Worm (Caenorhabditis elegans): Measurements from ENCODE around the gene F42A10.7.

Gene F42A10.7

DNA sequence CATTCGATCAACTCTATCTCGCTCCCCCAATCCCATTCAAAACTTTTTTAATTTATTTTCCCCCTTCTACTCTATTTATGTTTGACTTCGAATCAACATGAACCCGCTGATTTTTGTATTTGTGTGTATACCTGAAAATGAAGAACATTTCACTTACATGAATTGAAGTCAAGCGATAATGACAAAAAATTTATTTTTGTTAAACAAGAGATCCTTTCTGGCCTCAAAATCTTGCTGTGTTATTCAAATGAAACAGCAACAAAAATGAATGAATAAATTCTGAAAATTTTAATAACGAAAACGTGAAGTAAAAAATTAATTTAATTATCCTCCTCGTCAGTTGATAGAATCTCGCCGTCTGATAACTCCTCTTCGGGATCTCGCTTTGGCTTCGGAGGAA is 24.0 kb upstream of the F42A10.7 start (continued):
- TF ChIP-seq mel-28 (tag; optimal IDR thresholded peaks at IDR 0.05; ENCODE audit: borderline replicate concordance) (no peak), fkh-3 (tag; optimal IDR thresholded peaks at IDR 0.05) (no peak), madf-10 (tag; optimal IDR thresholded peaks at IDR 0.05) (no peak), athp-1 (tag; optimal IDR thresholded peaks at IDR 0.05) (peak; percentile 40), rcor-1 (GFP tag; IDR thresholded peaks at IDR 0.05) (no peak), him-1 (tag; optimal IDR thresholded peaks at IDR 0.05) (peak; percentile 72), bed-1 (GFP tag; IDR thresholded peaks at IDR 0.05) (no peak), lsl-1 (GFP tag; optimal IDR thresholded peaks at IDR 0.05) (peak; percentile 49), ama-1 (optimal IDR thresholded peaks at IDR 0.05) (no peak), ama-1 (GFP tag; optimal IDR thresholded peaks at IDR 0.05) (peak; percentile 53 to 65), F57A8.1 (GFP tag; optimal IDR thresholded peaks at IDR 0.05) (no peak), ceh-40 (GFP tag; IDR thresholded peaks at IDR 0.05) (no peak), let-607 (tag; optimal IDR thresholded peaks at IDR 0.05) (no peak), ztf-22 (GFP tag; optimal IDR thresholded peaks at IDR 0.05) (no peak), F33H1.4 (GFP tag; IDR thresholded peaks at IDR 0.05) (no peak), unc-130 (GFP tag; optimal IDR thresholded peaks at IDR 0.05) (peak; percentile 48), attf-5 (GFP tag; optimal IDR thresholded peaks at IDR 0.05) (no peak), Y95B8A.8 (GFP tag; IDR thresholded peaks at IDR 0.05) (peak; percentile 57; the same call in 1 of the 2 replicates), let-526 (GFP tag; IDR thresholded peaks at IDR 0.05) (no peak), cebp-2 (GFP tag; IDR thresholded peaks at IDR 0.05) (no peak), rpc-1 (optimal IDR thresholded peaks at IDR 0.05) (no peak), rpc-1 (tag; optimal IDR thresholded peaks at IDR 0.05) (no peak), hlh-12 (tag; optimal IDR thresholded peaks at IDR 0.05) (no peak), ztf-25 (GFP tag; IDR thresholded peaks at IDR 0.05) (0 out of 2 replicates have a peak, but pooled peaks have one; percentile 41), chd-7 (tag; optimal IDR thresholded peaks at IDR 0.05) (no peak), ceh-100 (GFP tag; IDR thresholded peaks at IDR 0.05) (no peak; the same call in 1 of the 2 replicates), tbp1 (GFP tag; optimal IDR thresholded peaks at IDR 0.05) (peak; percentile 6), ceh-58 (GFP tag; IDR thresholded peaks at IDR 0.05) (0 out of 2 replicates have a peak, but pooled peaks have one; percentile 29), bed-2 (GFP tag; IDR thresholded peaks at IDR 0.05) (no peak), rec-8 (tag; optimal IDR thresholded peaks at IDR 0.05) (no peak), egl-18 (GFP tag; IDR thresholded peaks at IDR 0.05) (no peak), hmg-1.2 (GFP tag; IDR thresholded peaks at IDR 0.05) (peak; percentile 34), sptf-2 (GFP tag; optimal IDR thresholded peaks at IDR 0.05) (no peak), cebp-1 (GFP tag; IDR thresholded peaks at IDR 0.05) (no peak), cebp-1 (tag; optimal IDR thresholded peaks at IDR 0.05) (peak; percentile 8), D2030.7 (GFP tag; IDR thresholded peaks at IDR 0.05) (peak; percentile 25; the same call in 1 of the 2 replicates), ZK185.1 (tag; optimal IDR thresholded peaks at IDR 0.05; ENCODE audit: poor library complexity, severe bottlenecking) (no peak), pha-4 (tag; optimal IDR thresholded peaks at IDR 0.05) (no peak), aptf-3 (GFP tag; IDR thresholded peaks at IDR 0.05) (no peak), nfya-1 (tag; optimal IDR thresholded peaks at IDR 0.05; ENCODE audit: borderline replicate concordance, insufficient read depth) (no peak), ccch-3 (GFP tag; optimal IDR thresholded peaks at IDR 0.05) (no peak), lin-26 (GFP tag; IDR thresholded peaks at IDR 0.05) (peak; percentile 68), F39B2.1 (GFP tag; IDR thresholded peaks at IDR 0.05) (no peak), egl-44 (GFP tag; IDR thresholded peaks at IDR 0.05) (no peak), tlf-1 (GFP tag; optimal IDR thresholded peaks at IDR 0.05) (peak; percentile 14), ceh-79 (tag; optimal IDR thresholded peaks at IDR 0.05) (no peak), hrde-1 (tag; optimal IDR thresholded peaks at IDR 0.05; ENCODE audit: borderline replicate concordance) (peak; percentile 93), snpc-1.3 (tag; optimal IDR thresholded peaks at IDR 0.05; ENCODE audit: insufficient read depth) (no peak), pbrm-1 (GFP tag; IDR thresholded peaks at IDR 0.05) (no peak)

Data from whole organism, young adult.